Worm (Caenorhabditis elegans): ENCODE data around the gene C17H11.5.

ce11 chrX:8224916-8225315 is 40.0 kb upstream of the C17H11.5 start, which contains the start of gene K02A6.2:
- no peak for TF ChIP-seq nhr-237 (tag; optimal IDR thresholded peaks at IDR 0.05)
- TF ChIP-seq nhr-23 (tag; optimal IDR thresholded peaks at IDR 0.05) = no peak
- no peak for TF ChIP-seq fkh-10 (GFP tag; optimal IDR thresholded peaks at IDR 0.05)
- no peak for TF ChIP-seq elt-3 (tag; optimal IDR thresholded peaks at IDR 0.05)
- no peak for TF ChIP-seq ZK546.5 (tag; optimal IDR thresholded peaks at IDR 0.05)

Measured in whole organism, L3 larva.